Fruit fly (Drosophila melanogaster): Measurements from ENCODE around the gene gnu.

DNA sequence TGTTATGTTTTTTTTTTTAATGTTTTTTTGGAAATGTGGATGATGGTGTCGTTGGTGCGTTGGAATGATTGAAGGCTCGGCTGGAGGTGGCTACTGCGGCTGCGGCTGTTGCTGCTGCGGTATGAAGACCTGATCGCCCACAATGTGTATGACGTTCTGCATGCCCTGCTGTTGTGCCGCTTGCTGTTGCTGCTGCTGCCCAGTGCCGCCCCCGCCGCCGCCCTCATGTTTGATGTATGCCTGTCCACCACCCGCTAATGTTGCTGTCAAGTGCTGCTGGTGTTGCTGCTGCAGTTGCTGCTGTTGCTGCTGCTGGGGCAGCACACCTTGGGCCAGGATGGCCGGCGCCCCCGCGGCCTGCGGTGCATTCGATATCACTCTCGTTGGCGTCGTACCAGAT is 50.3 kb downstream of the gnu start:
- TF ChIP-seq CG7045 (GFP tag; optimal IDR thresholded peaks at IDR 0.05): no peak
- TF ChIP-seq CG14711 (tag; optimal IDR thresholded peaks at IDR 0.05): no peak
- no peak for TF ChIP-seq CG5204 (GFP tag; optimal IDR thresholded peaks at IDR 0.05)

Data from whole organism, adult.